Worm (Caenorhabditis elegans): ENCODE measurements around the gene rps-30.

DNA sequence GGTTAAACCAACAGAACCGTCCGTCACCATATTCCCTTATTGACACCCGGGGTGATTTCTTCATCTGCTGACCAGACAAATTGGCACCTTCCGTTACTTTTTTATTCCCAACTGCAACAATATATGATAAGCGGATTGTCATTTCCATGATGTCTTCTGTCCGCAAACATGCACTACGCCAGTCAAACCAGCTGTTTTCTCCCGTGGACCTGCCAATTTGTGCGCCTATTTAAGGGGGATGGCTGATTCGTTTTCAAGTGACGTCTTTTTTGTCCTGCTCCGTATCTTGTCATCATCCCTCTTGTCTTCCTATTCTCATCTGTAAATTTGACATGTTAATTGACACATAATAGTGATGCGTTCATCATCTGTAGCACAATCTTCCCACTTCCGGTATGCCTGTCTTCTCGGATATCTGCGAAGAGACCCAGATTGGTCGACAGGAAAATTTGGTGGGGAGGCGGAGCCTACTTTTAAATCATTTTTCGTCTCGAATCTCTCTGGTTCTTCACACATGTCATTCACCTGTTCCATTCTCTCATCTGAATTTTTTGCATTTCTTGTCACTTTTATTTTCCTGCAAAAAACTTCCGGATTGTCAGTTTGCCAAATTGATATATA lies 28.3 kb upstream of the rps-30 start:
- TF ChIP-seq unc-86 (tag; optimal IDR thresholded peaks at IDR 0.05) (no peak), unc-62 (GFP tag; optimal IDR thresholded peaks at IDR 0.05) (no peak), lir-3 (tag; optimal IDR thresholded peaks at IDR 0.05; ENCODE audit: poor library complexity) (no peak), ceh-82 (tag; optimal IDR thresholded peaks at IDR 0.05) (no peak), mab-9 (GFP tag; IDR thresholded peaks at IDR 0.05) (no peak)

Measured in whole organism, L1 larva.